Worm (Caenorhabditis elegans) whole organism, L4 larva: ENCODE data around the gene F21E9.2.

ENCODE experiments used
- F37D6.2 ChIP-seq: sonication (generic microtip); optimal IDR thresholded peaks from 2 replicates; lab custom pipeline; 2016; ENCODE audit warnings: mild to moderate bottlenecking, missing genetic modification characterization, missing compliant biosample characterization
- F44E2.7 ChIP-seq: fragments of 200-800 bp; sonication (Bioruptor generic); IDR thresholded peaks from 2 replicates; pipeline ENCODE4 v2.1.2; 2022; ENCODE audit warnings: missing genetic modification characterization, missing compliant biosample characterization
- T26A8.4 ChIP-seq: fragments of 200-800 bp; sonication (Bioruptor generic); IDR thresholded peaks from 2 replicates; pipeline ENCODE4 v1.3.6; 2022; ENCODE audit warnings: missing genetic modification characterization, missing compliant biosample characterization
- Y105C5A.15 ChIP-seq: fragments of 200-800 bp; sonication (Bioruptor generic); IDR thresholded peaks from 2 replicates; pipeline ENCODE4 v1.3.6; 2022; ENCODE audit warnings: missing genetic modification characterization, missing compliant biosample characterization
- Y5F2A.4 ChIP-seq: fragments of 200-800 bp; sonication (Bioruptor generic); optimal IDR thresholded peaks from 2 replicates; lab custom pipeline; 2018; ENCODE audit warnings: mild to moderate bottlenecking, missing genetic modification characterization, missing compliant biosample characterization
- ZK337.2 ChIP-seq: fragments of 200-800 bp; sonication (Bioruptor generic); IDR thresholded peaks from 2 replicates; pipeline ENCODE4 v1.3.6; 2022; ENCODE audit warnings: missing genetic modification reagents, missing genetic modification characterization, missing compliant biosample characterization
- aly-2 ChIP-seq: sonication (generic microtip); optimal IDR thresholded peaks from 2 replicates; lab custom pipeline; 2018; ENCODE audit warnings: missing biosample characterization, missing genetic modification characterization
- ceh-28 ChIP-seq: fragments of 150-350 bp; optimal IDR thresholded peaks from 2 replicates; lab custom pipeline; 2014; ENCODE audit warnings: missing biosample characterization, missing genetic modification reagents, missing genetic modification characterization
- ceh-32 ChIP-seq: sonication (generic microtip); optimal IDR thresholded peaks from 2 replicates; lab custom pipeline; 2016; ENCODE audit warnings: mild to moderate bottlenecking, missing genetic modification characterization, missing compliant biosample characterization; ENCODE audit not compliant: poor library complexity
- ceh-82 ChIP-seq: sonication (generic microtip); optimal IDR thresholded peaks from 2 replicates; lab custom pipeline; 2017; ENCODE audit warnings: missing biosample characterization, missing genetic modification characterization
- ces-1 ChIP-seq: fragments of 150-350 bp; sonication (generic microtip); optimal IDR thresholded peaks from 4 replicates; lab custom pipeline; 2014; ENCODE audit warnings: missing biosample characterization, missing genetic modification reagents, missing genetic modification characterization
- cey-2 ChIP-seq: sonication (generic microtip); optimal IDR thresholded peaks from 3 replicates; lab custom pipeline; 2017; ENCODE audit warnings: missing genetic modification characterization, mild to moderate bottlenecking, missing compliant biosample characterization, antibody characterized with exemption, borderline replicate concordance; ENCODE audit not compliant: insufficient read depth
- daf-16 ChIP-seq, 3 experiments: sonication (generic microtip); optimal IDR thresholded peaks; 2 replicates each; lab custom pipeline; 2016 to 2017; ENCODE audit warnings: missing genetic modification characterization in 3 of 3, missing genetic modification reagents in 3 of 3, mild to moderate bottlenecking in 2 of 3, missing compliant biosample characterization in 2 of 3, missing biosample characterization in 1 of 3, moderate library complexity in 1 of 3
- daf-8 ChIP-seq: fragments of 200-800 bp; sonication (Bioruptor generic); IDR thresholded peaks from 2 replicates; pipeline ENCODE4 v1.3.6; 2022; ENCODE audit warnings: missing genetic modification characterization, missing compliant biosample characterization
- dmd-9 ChIP-seq: fragments of 200-800 bp; sonication (Bioruptor generic); IDR thresholded peaks from 2 replicates; pipeline ENCODE4 v1.3.6; 2022; ENCODE audit warnings: missing genetic modification reagents, missing genetic modification characterization, missing compliant biosample characterization
- duxl-1 ChIP-seq: sonication (generic microtip); optimal IDR thresholded peaks from 2 replicates; lab custom pipeline; 2016; ENCODE audit warnings: mild to moderate bottlenecking, missing genetic modification characterization, moderate library complexity, missing compliant biosample characterization; ENCODE audit not compliant: poor library complexity
- egl-27 ChIP-seq: sonication (generic microtip); optimal IDR thresholded peaks from 3 replicates; lab custom pipeline; 2017; ENCODE audit warnings: missing biosample characterization, missing genetic modification reagents, missing genetic modification characterization
- egl-43 ChIP-seq: fragments of 200-800 bp; sonication (Bioruptor generic); IDR thresholded peaks from 2 replicates; pipeline ENCODE4 v1.3.6; 2022; ENCODE audit warnings: missing genetic modification reagents, missing genetic modification characterization, missing compliant biosample characterization
- fkh-10 ChIP-seq: fragments of 150-350 bp; optimal IDR thresholded peaks from 2 replicates; lab custom pipeline; 2014; ENCODE audit warnings: missing biosample characterization, missing genetic modification reagents, missing genetic modification characterization
- fos-1 ChIP-seq: fragments of 150-350 bp; optimal IDR thresholded peaks from 2 replicates; lab custom pipeline; 2014; ENCODE audit warnings: missing biosample characterization, missing genetic modification characterization
- hif-1 ChIP-seq, 2 experiments: sonication (generic microtip); optimal IDR thresholded peaks; 2 replicates each; lab custom pipeline; 2016 to 2017; ENCODE audit warnings: missing compliant biosample characterization in 2 of 2, missing genetic modification characterization in 2 of 2, missing genetic modification reagents in 2 of 2, missing genotype in 2 of 2, mild to moderate bottlenecking in 1 of 2
- hlh-11 ChIP-seq: fragments of 200-800 bp; sonication (Bioruptor generic); optimal IDR thresholded peaks from 2 replicates; lab custom pipeline; 2018; ENCODE audit warnings: mild to moderate bottlenecking, missing genetic modification characterization, missing compliant biosample characterization
- hlh-30 ChIP-seq: sonication (generic microtip); optimal IDR thresholded peaks from 2 replicates; lab custom pipeline; 2017; ENCODE audit warnings: antibody characterized with exemption, mild to moderate bottlenecking, missing genetic modification characterization, missing compliant biosample characterization; ENCODE audit not compliant: insufficient read depth
- jun-1 ChIP-seq: fragments of 150-350 bp; optimal IDR thresholded peaks from 2 replicates; lab custom pipeline; 2014; ENCODE audit warnings: missing biosample characterization, missing genetic modification reagents, missing genetic modification characterization
- lin-15B ChIP-seq: fragments of 150-350 bp; sonication (generic microtip); optimal IDR thresholded peaks from 3 replicates; lab custom pipeline; 2014; ENCODE audit warnings: missing biosample characterization, missing genetic modification characterization
- lin-29 ChIP-seq: fragments of 200-800 bp; sonication (Bioruptor generic); IDR thresholded peaks from 2 replicates; pipeline ENCODE4 v1.3.6; 2022; ENCODE audit warnings: missing genetic modification reagents, missing genetic modification characterization, missing compliant biosample characterization
- lsy-2 ChIP-seq, 2 experiments: fragments of 150-350 bp in 1 of 2; sonication (generic microtip) in 1 of 2; optimal IDR thresholded peaks; 2 replicates each; lab custom pipeline; 2014 to 2017; ENCODE audit warnings: missing biosample characterization in 2 of 2, missing genetic modification characterization in 2 of 2
- madf-5 ChIP-seq, 2 experiments: fragments of 200-800 bp; sonication (Bioruptor generic); IDR thresholded peaks; 2 replicates each; pipeline ENCODE4 v1.3.6; 2022; ENCODE audit warnings: missing compliant biosample characterization in 2 of 2, missing genetic modification characterization in 2 of 2
- madf-9 ChIP-seq: fragments of 200-800 bp; sonication (Bioruptor generic); conservative IDR thresholded peaks from 2 replicates; pipeline ENCODE4 v1.3.6; 2022; ENCODE audit warnings: missing genetic modification reagents, missing genetic modification characterization, missing compliant biosample characterization
- mep-1 ChIP-seq: fragments of 150-350 bp; sonication (generic microtip); optimal IDR thresholded peaks from 3 replicates; lab custom pipeline; 2014; ENCODE audit warnings: missing biosample characterization, missing genetic modification characterization
- mxl-2 ChIP-seq: fragments of 200-800 bp; sonication (Bioruptor generic); conservative IDR thresholded peaks from 2 replicates; pipeline ENCODE4 v1.3.6; 2022; ENCODE audit warnings: missing genetic modification reagents, missing genetic modification characterization, missing compliant biosample characterization
- mxl-3 ChIP-seq: fragments of 200-800 bp; sonication (Bioruptor generic); optimal IDR thresholded peaks from 2 replicates; lab custom pipeline; 2018; ENCODE audit warnings: mild to moderate bottlenecking, missing genetic modification characterization, missing compliant biosample characterization
- nhr-10 ChIP-seq: fragments of 150-350 bp; optimal IDR thresholded peaks from 2 replicates; lab custom pipeline; 2014; ENCODE audit warnings: missing biosample characterization, missing genetic modification characterization
- nhr-237 ChIP-seq: sonication (generic microtip); optimal IDR thresholded peaks from 2 replicates; lab custom pipeline; 2017; ENCODE audit warnings: missing biosample characterization, missing genetic modification characterization
- nhr-28 ChIP-seq: fragments of 150-350 bp; optimal IDR thresholded peaks from 2 replicates; lab custom pipeline; 2014; ENCODE audit warnings: missing biosample characterization, missing genetic modification characterization
- nhr-41 ChIP-seq: fragments of 200-800 bp; sonication (Bioruptor generic); IDR thresholded peaks from 2 replicates; pipeline ENCODE4 v1.3.6; 2022; ENCODE audit warnings: missing genetic modification reagents, missing genetic modification characterization, missing compliant biosample characterization
- nhr-42 ChIP-seq: fragments of 200-800 bp; sonication (Bioruptor generic); IDR thresholded peaks from 2 replicates; pipeline ENCODE4 v1.3.6; 2022; ENCODE audit warnings: missing genetic modification characterization, missing compliant biosample characterization
- nhr-6 ChIP-seq: fragments of 150-350 bp; optimal IDR thresholded peaks from 2 replicates; lab custom pipeline; 2014; ENCODE audit warnings: missing biosample characterization, missing genetic modification characterization
- php-3 ChIP-seq: fragments of 200-800 bp; sonication (Bioruptor generic); IDR thresholded peaks from 2 replicates; pipeline ENCODE4 v1.3.6; 2022; ENCODE audit warnings: missing genetic modification reagents, missing genetic modification characterization, missing compliant biosample characterization
- rbr-2 ChIP-seq: sonication (generic microtip); optimal IDR thresholded peaks from 2 replicates; lab custom pipeline; 2016; ENCODE audit warnings: missing genotype, missing genetic modification characterization, missing compliant biosample characterization
- saeg-2 ChIP-seq: fragments of 200-800 bp; sonication (Bioruptor generic); IDR thresholded peaks from 2 replicates; pipeline ENCODE4 v1.3.6; 2022; ENCODE audit warnings: missing genetic modification reagents, missing genetic modification characterization, missing compliant biosample characterization
- sdz-12 ChIP-seq: fragments of 200-800 bp; sonication (Bioruptor generic); optimal IDR thresholded peaks from 2 replicates; lab custom pipeline; 2018; ENCODE audit warnings: mild to moderate bottlenecking, missing genetic modification characterization, missing compliant biosample characterization
- spr-3 ChIP-seq: fragments of 200-800 bp; sonication (Bioruptor generic); optimal IDR thresholded peaks from 2 replicates; lab custom pipeline; 2018; ENCODE audit warnings: mild to moderate bottlenecking, missing genetic modification characterization, missing compliant biosample characterization
- tra-1 ChIP-seq: fragments of 200-800 bp; sonication (Bioruptor generic); IDR thresholded peaks from 2 replicates; pipeline ENCODE4 v1.3.6; 2022; ENCODE audit warnings: missing genetic modification reagents, missing genetic modification characterization, missing compliant biosample characterization
- unc-62 ChIP-seq, 3 experiments: fragments of 150-350 bp in 1 of 3; sonication (generic microtip); optimal IDR thresholded peaks in 2 of 3; peaks in 1 of 3; 1 replicate in 1 of 3; 2 replicates in 2 of 3; lab custom pipeline; 2014 to 2017; ENCODE audit warnings: missing biosample characterization in 3 of 3, missing genetic modification characterization in 3 of 3, missing genetic modification reagents in 3 of 3, missing genotype in 1 of 3
- zfp-2 ChIP-seq: sonication (generic microtip); optimal IDR thresholded peaks from 2 replicates; lab custom pipeline; 2016; ENCODE audit warnings: mild to moderate bottlenecking, missing genetic modification characterization, missing compliant biosample characterization
- zip-11 ChIP-seq: fragments of 200-800 bp; sonication (Bioruptor generic); IDR thresholded peaks from 2 replicates; pipeline ENCODE4 v1.3.6; 2022; ENCODE audit warnings: missing genetic modification characterization, missing compliant biosample characterization
- ztf-11 ChIP-seq: fragments of 150-350 bp; optimal IDR thresholded peaks from 2 replicates; lab custom pipeline; 2014; ENCODE audit warnings: missing biosample characterization, missing genetic modification characterization
- ztf-7 ChIP-seq: fragments of 150-350 bp; optimal IDR thresholded peaks from 2 replicates; lab custom pipeline; 2014; ENCODE audit warnings: missing biosample characterization, missing genetic modification characterization

The F21E9.2 gene

DNA sequence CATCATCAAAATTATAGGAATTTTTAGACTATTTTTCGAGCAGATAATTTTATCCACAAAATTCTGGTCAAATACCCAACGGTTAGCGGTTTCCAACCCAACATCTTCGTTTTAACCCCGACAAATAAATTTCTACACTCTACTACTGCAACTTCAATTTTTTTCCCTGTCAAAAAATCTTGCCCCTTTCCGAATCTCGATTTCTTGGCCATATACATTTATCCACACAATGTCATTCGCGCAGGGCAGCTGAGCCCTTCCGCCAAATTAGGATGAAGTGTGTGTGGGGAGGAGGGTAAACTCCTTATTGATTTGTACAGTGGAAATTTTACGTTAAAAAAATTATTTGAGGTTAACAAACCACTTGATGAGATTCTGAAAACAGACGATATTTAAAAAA is 15.1 kb upstream of the F21E9.2 start (continued):
- TF ChIP-seq mep-1 (tag; lab: Kevin White, UChicago), result peak; percentile 99
- TF ChIP-seq daf-16 (GFP tag; optimal IDR thresholded peaks at IDR 0.05; lab: Kevin White, UChicago), result peak; percentile 95 to 97
- TF ChIP-seq daf-16 (tag; optimal IDR thresholded peaks at IDR 0.05; lab: Kevin White, UChicago), result peak; percentile 94
- TF ChIP-seq saeg-2 (GFP tag; lab: Robert Waterston, UW), result peak; percentile 87
- peak; percentile 95 for TF ChIP-seq ces-1 (GFP tag; lab: Kevin White, UChicago)
- peak; percentile 81 for TF ChIP-seq zfp-2 (tag; lab: Kevin White, UChicago)
- peak; percentile 98 for TF ChIP-seq jun-1
- TF ChIP-seq spr-3 (GFP tag; lab: Kevin White, UChicago), result peak; percentile 90
- TF ChIP-seq egl-27 (tag; lab: Kevin White, UChicago), result no peak
- TF ChIP-seq nhr-6 (tag; lab: Kevin White, UChicago), result peak; percentile 90
- peak; percentile 98 for TF ChIP-seq fkh-10 (GFP tag; lab: Kevin White, UChicago)
- peak; percentile 85 for TF ChIP-seq fos-1 (tag; lab: Kevin White, UChicago)
- TF ChIP-seq tra-1 (GFP tag; lab: Robert Waterston, UW), result peak; percentile 87
- TF ChIP-seq php-3 (GFP tag; lab: Robert Waterston, UW), result peak; percentile 95
- TF ChIP-seq ZK337.2 (GFP tag; lab: Robert Waterston, UW), result 0 out of 2 replicates have a peak, but pooled peaks have one; percentile 50
- peak; percentile 96 for TF ChIP-seq nhr-10 (tag; lab: Kevin White, UChicago)
- peak; percentile 94 for TF ChIP-seq ztf-7 (tag; lab: Kevin White, UChicago)
- peak; percentile 96 for TF ChIP-seq lin-29 (GFP tag; lab: Robert Waterston, UW)
- TF ChIP-seq nhr-41 (GFP tag; lab: Robert Waterston, UW), result 0 out of 2 replicates have a peak, but pooled peaks have one; percentile 45
- peak; percentile 68; the same call in 1 of the 2 replicates for TF ChIP-seq dmd-9 (GFP tag; lab: Robert Waterston, UW)
- TF ChIP-seq T26A8.4, result peak; percentile 99
- peak; percentile 90 for TF ChIP-seq nhr-28 (tag; lab: Kevin White, UChicago)
- TF ChIP-seq lsy-2 (tag; optimal IDR thresholded peaks at IDR 0.05; lab: Kevin White, UChicago), result peak; percentile 93 to 95
- peak; percentile 98 for TF ChIP-seq nhr-42 (GFP tag; lab: Robert Waterston, UW)
- peak; percentile 86 for TF ChIP-seq hlh-30 (tag; lab: Kevin White, UChicago)
- peak; percentile 63; the same call in 1 of the 2 replicates for TF ChIP-seq mxl-2
- peak; percentile 94 for TF ChIP-seq madf-9 (GFP tag; lab: Robert Waterston, UW)
- TF ChIP-seq cey-2 (tag; lab: Kevin White, UChicago), result no peak
- TF ChIP-seq zip-11 (GFP tag; lab: Robert Waterston, UW), result peak; percentile 73; the same call in 1 of the 2 replicates
- peak; percentile 87 for TF ChIP-seq ceh-32
- peak; percentile 89 for TF ChIP-seq mxl-3 (GFP tag; lab: Kevin White, UChicago)
- peak; percentile 3 for TF ChIP-seq lin-15B (tag; lab: Kevin White, UChicago)
- TF ChIP-seq hlh-11 (tag; lab: Kevin White, UChicago), result peak; percentile 96
- TF ChIP-seq hif-1 (tag; optimal IDR thresholded peaks at IDR 0.05; lab: Kevin White, UChicago), result peak; percentile 61 to 67
- TF ChIP-seq daf-8, result peak; percentile 77; the same call in 1 of the 2 replicates
- TF ChIP-seq madf-5 (GFP tag; IDR thresholded peaks at IDR 0.05; lab: Robert Waterston, UW), result peak in 1 of 2 experiments; percentile 66; a peak in 1 of 4 replicates
- peak; percentile 44 for TF ChIP-seq ceh-82 (tag; lab: Kevin White, UChicago)
- TF ChIP-seq nhr-237, result peak; percentile 88
- TF ChIP-seq ceh-28, result peak; percentile 90
- no peak for TF ChIP-seq F44E2.7 (GFP tag; lab: Robert Waterston, UW)
- TF ChIP-seq sdz-12, result no peak
- TF ChIP-seq rbr-2 (tag; lab: Kevin White, UChicago), result peak; percentile 98
- peak; percentile 97 for TF ChIP-seq egl-43
- TF ChIP-seq duxl-1 (tag; lab: Kevin White, UChicago), result peak; percentile 99
- no peak for TF ChIP-seq aly-2 (tag; lab: Kevin White, UChicago)
- peak; percentile 87 for TF ChIP-seq Y5F2A.4 (GFP tag; lab: Kevin White, UChicago)
- TF ChIP-seq ztf-11 (tag; lab: Kevin White, UChicago), result peak; percentile 89
- 0 out of 2 replicates have a peak, but pooled peaks have one; percentile 51 for TF ChIP-seq Y105C5A.15 (GFP tag; lab: Robert Waterston, UW)
- peak; percentile 42 to 76 for TF ChIP-seq unc-62 (GFP tag; optimal IDR thresholded peaks at IDR 0.05 in 1 of 2; lab: Kevin White, UChicago)
- no peak for TF ChIP-seq unc-62 (tag; optimal IDR thresholded peaks at IDR 0.05; lab: Kevin White, UChicago)
- peak; percentile 98 for TF ChIP-seq F37D6.2 (tag; lab: Kevin White, UChicago)
